Worm (Caenorhabditis elegans) whole organism, late embryonic: ENCODE data around the gene nhr-213.

Experiments used
- ceh-31 ChIP-seq: sonication (generic microtip); optimal IDR thresholded peaks from 2 replicates; lab custom pipeline; 2016; ENCODE audit warnings: missing genetic modification characterization, missing compliant biosample characterization
- nhr-11 ChIP-seq: fragments of 150-350 bp; optimal IDR thresholded peaks from 2 replicates; lab custom pipeline; 2014; ENCODE audit warnings: missing biosample characterization, missing genetic modification characterization
- npax-4 ChIP-seq: sonication (generic microtip); optimal IDR thresholded peaks from 2 replicates; lab custom pipeline; 2016; ENCODE audit warnings: missing genetic modification characterization, missing compliant biosample characterization
- pag-3 ChIP-seq: sonication (generic microtip); optimal IDR thresholded peaks from 2 replicates; lab custom pipeline; 2016; ENCODE audit warnings: missing compliant biosample characterization, missing genetic modification characterization, borderline replicate concordance
- pqm-1 ChIP-seq: sonication (generic microtip); optimal IDR thresholded peaks from 2 replicates; lab custom pipeline; 2016; ENCODE audit warnings: missing genetic modification characterization, missing compliant biosample characterization
- pros-1 ChIP-seq: fragments of 150-350 bp; optimal IDR thresholded peaks from 2 replicates; lab custom pipeline; 2014; ENCODE audit warnings: missing biosample characterization, missing genetic modification reagents, missing genetic modification characterization

DNA sequence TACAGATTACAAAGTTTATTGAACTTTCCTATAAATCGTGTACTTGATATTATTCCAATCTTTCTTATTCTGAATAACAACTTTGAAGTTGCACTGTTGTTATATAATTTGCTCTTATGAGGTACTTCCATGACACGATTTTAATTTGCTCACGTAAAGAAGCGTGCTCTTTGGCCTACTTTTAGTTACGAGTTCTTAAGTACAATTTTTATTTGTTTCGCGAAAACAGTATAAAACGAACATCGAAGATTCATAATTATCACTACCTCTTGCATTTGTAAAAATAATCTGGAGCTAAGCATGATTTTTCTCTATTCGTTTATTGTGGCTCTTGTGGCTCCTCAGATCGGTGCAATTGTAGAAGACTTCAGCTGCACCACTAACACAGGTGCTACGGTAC lies 17.1 kb upstream of the nhr-213 start, which contains the start of gene F35E8.7:
- TF ChIP-seq pros-1 (tag; lab: Kevin White, UChicago), result no peak
- no peak for TF ChIP-seq pqm-1 (tag; lab: Kevin White, UChicago)
- TF ChIP-seq ceh-31 (tag; lab: Kevin White, UChicago), result no peak
- TF ChIP-seq npax-4 (tag; lab: Kevin White, UChicago), result no peak
- TF ChIP-seq pag-3 (tag; lab: Kevin White, UChicago), result no peak
- TF ChIP-seq nhr-11 (tag; lab: Kevin White, UChicago), result no peak
